Fruit fly (Drosophila melanogaster): ENCODE data around the gene Uch.

Uch gene

dm6 chr2L:2227316-2227715, 13.3 kb upstream of the Uch start (continued):
- peak; percentile 48 for TF ChIP-seq Fer1 (GFP tag; optimal IDR thresholded peaks at IDR 0.05)
- TF ChIP-seq tup (GFP tag; optimal IDR thresholded peaks at IDR 0.05): no peak
- no peak for TF ChIP-seq Sry-β (GFP tag; optimal IDR thresholded peaks at IDR 0.05)
- TF ChIP-seq wdn (GFP tag; IDR thresholded peaks at IDR 0.05): no peak
- peak; percentile 22 for TF ChIP-seq CG7786 (GFP tag; optimal IDR thresholded peaks at IDR 0.05)
- peak; percentile 42 for TF ChIP-seq CG16863 (GFP tag; optimal IDR thresholded peaks at IDR 0.05)
- no peak for TF ChIP-seq lov (optimal IDR thresholded peaks at IDR 0.05)
- peak; percentile 25; the same call in 1 of the 3 replicates for TF ChIP-seq lov (GFP tag; IDR thresholded peaks at IDR 0.05)
- TF ChIP-seq ro (GFP tag; IDR thresholded peaks at IDR 0.05): no peak
- no peak for TF ChIP-seq CG17186 (GFP tag; optimal IDR thresholded peaks at IDR 0.05)
- TF ChIP-seq tap (tag; optimal IDR thresholded peaks at IDR 0.05): peak; percentile 64
- TF ChIP-seq CG3847 (GFP tag; IDR thresholded peaks at IDR 0.05): no peak
- TF ChIP-seq repo (GFP tag; optimal IDR thresholded peaks at IDR 0.05): no peak
- TF ChIP-seq esg (GFP tag; conservative IDR thresholded peaks at IDR 0.05): peak; percentile 9; the same call in 1 of the 2 replicates
- TF ChIP-seq CG18011 (GFP tag; optimal IDR thresholded peaks at IDR 0.05): peak; percentile 18
- no peak for TF ChIP-seq Mrtf (GFP tag; IDR thresholded peaks at IDR 0.05)
- peak; percentile 24 for TF ChIP-seq CG12659 (GFP tag; optimal IDR thresholded peaks at IDR 0.05)
- TF ChIP-seq sob (GFP tag; IDR thresholded peaks at IDR 0.05): peak; percentile 10; the same call in 1 of the 2 replicates
- no peak for TF ChIP-seq CG12299 (tag; optimal IDR thresholded peaks at IDR 0.05)
- 0 out of 3 replicates have a peak, but pooled peaks have one; percentile 10 for TF ChIP-seq Dbx (GFP tag; IDR thresholded peaks at IDR 0.05)
- TF ChIP-seq CG4424 (GFP tag; optimal IDR thresholded peaks at IDR 0.05): peak; percentile 34
- no peak for TF ChIP-seq schlank (tag; optimal IDR thresholded peaks at IDR 0.05)
- TF ChIP-seq dati (GFP tag; IDR thresholded peaks at IDR 0.05): no peak; the same call in 1 of the 2 replicates
- peak; percentile 26 for TF ChIP-seq nmo (GFP tag; optimal IDR thresholded peaks at IDR 0.05)
- no peak for TF ChIP-seq gro (GFP tag; optimal IDR thresholded peaks at IDR 0.05)
- TF ChIP-seq lilli (GFP tag; optimal IDR thresholded peaks at IDR 0.05): peak; percentile 48
- no peak for TF ChIP-seq amos (GFP tag; IDR thresholded peaks at IDR 0.05; ENCODE audit: partially characterized antibody)
- TF ChIP-seq Nf-YC (tag; optimal IDR thresholded peaks at IDR 0.05): peak; percentile 30
- TF ChIP-seq CG31224 (GFP tag; IDR thresholded peaks at IDR 0.05): no peak
- no peak for TF ChIP-seq fu2 (GFP tag; optimal IDR thresholded peaks at IDR 0.05)
- TF ChIP-seq CG1647 (GFP tag; optimal IDR thresholded peaks at IDR 0.05): no peak
- TF ChIP-seq CG2202 (tag; optimal IDR thresholded peaks at IDR 0.05): no peak
- peak; percentile 52; the same call in 1 of the 2 replicates for TF ChIP-seq E2f1 (GFP tag; IDR thresholded peaks at IDR 0.05)
- no peak for TF ChIP-seq maf-S (GFP tag; optimal IDR thresholded peaks at IDR 0.05)
- TF ChIP-seq CG14050 (GFP tag; IDR thresholded peaks at IDR 0.05): peak; percentile 56; the same call in 1 of the 3 replicates
- no peak for TF ChIP-seq CG10321 (GFP tag; IDR thresholded peaks at IDR 0.05)
- TF ChIP-seq Atf-2 (GFP tag; optimal IDR thresholded peaks at IDR 0.05): peak; percentile 2
- TF ChIP-seq gsb-n (tag; optimal IDR thresholded peaks at IDR 0.05): no peak
- TF ChIP-seq CG30431 (GFP tag; optimal IDR thresholded peaks at IDR 0.05): no peak
- no peak for TF ChIP-seq NK7.1 (GFP tag; optimal IDR thresholded peaks at IDR 0.05)
- TF ChIP-seq CG8388 (GFP tag; optimal IDR thresholded peaks at IDR 0.05): peak; percentile 35
- no peak for TF ChIP-seq Dad (GFP tag; optimal IDR thresholded peaks at IDR 0.05)
- no peak for TF ChIP-seq CG6254 (GFP tag; optimal IDR thresholded peaks at IDR 0.05)
- TF ChIP-seq fru (optimal IDR thresholded peaks at IDR 0.05): no peak
- TF ChIP-seq HLH3B (GFP tag; IDR thresholded peaks at IDR 0.05): peak; percentile 64
- TF ChIP-seq chinmo (GFP tag; IDR thresholded peaks at IDR 0.05; ENCODE audit: partially characterized antibody): 0 out of 4 replicates have a peak, but pooled peaks have one; percentile 45
- no peak for TF ChIP-seq Taf1 (GFP tag; IDR thresholded peaks at IDR 0.05)
- peak; percentile 6 for TF ChIP-seq mam (GFP tag; optimal IDR thresholded peaks at IDR 0.05)
- no peak for TF ChIP-seq tio (GFP tag; optimal IDR thresholded peaks at IDR 0.05)
- no peak for TF ChIP-seq eyg (GFP tag; optimal IDR thresholded peaks at IDR 0.05)
- no peak for TF ChIP-seq zf30C (GFP tag; optimal IDR thresholded peaks at IDR 0.05)
- no peak for TF ChIP-seq sqz (GFP tag; optimal IDR thresholded peaks at IDR 0.05)
